2 worm cellular contexts compared by ENCODE assay signal in the genomic region with DNA sequence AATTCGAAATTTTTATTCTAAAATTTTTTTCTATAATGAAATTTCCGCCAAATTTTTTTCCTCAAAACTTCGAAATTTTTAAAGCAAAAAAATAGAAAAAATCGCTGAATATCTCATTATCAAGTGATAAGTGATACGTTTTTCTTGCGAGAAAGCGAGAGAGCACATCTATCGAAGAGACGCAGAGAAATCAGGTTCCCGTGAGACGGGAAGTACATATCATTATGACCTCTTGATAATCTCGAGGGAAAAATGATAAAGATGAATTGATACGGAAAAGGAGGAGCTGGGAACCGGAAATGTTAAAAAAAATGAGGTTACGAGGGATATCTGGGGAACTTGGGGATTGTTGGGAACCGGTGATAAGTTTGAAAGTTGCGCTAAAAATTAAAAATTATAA.
A peak's percentile ranks its signal among the peaks of the same experiment; 100 is the strongest.
TF ChIP-seq lines count a peak whose summit lies in the region.

No protein-coding gene starts in this region.

TF ChIP-seq in whole organism, L1 larva, 84 proteins besides CTCF, POLR2A, EP300 and RAD21 (continued from another document):
- TF ChIP-seq mep-1 (tag; optimal IDR thresholded peaks at IDR 0.05; lab: Kevin White, UChicago) (no peak), nhr-77 (tag; optimal IDR thresholded peaks at IDR 0.05; lab: Kevin White, UChicago) (no peak), ceh-90 (tag; optimal IDR thresholded peaks at IDR 0.05; lab: Kevin White, UChicago) (no peak), ceh-63 (GFP tag; optimal IDR thresholded peaks at IDR 0.05; lab: Kevin White, UChicago) (no peak), unc-62 (GFP tag; optimal IDR thresholded peaks at IDR 0.05; lab: Kevin White, UChicago) (no peak), fkh-8 (tag; optimal IDR thresholded peaks at IDR 0.05; lab: Kevin White, UChicago) (no peak), nhr-90 (tag; optimal IDR thresholded peaks at IDR 0.05; lab: Kevin White, UChicago; ENCODE audit: poor library complexity) (no peak)
TF ChIP-seq in whole organism, L1 larva: peak in this region for 3.

TF ChIP-seq in whole organism, L4 larva, 104 proteins besides CTCF, POLR2A, EP300 and RAD21 (continued from another document):
- TF ChIP-seq daf-16 (GFP tag; optimal IDR thresholded peaks at IDR 0.05; lab: Kevin White, UChicago) (no peak), daf-16 (tag; optimal IDR thresholded peaks at IDR 0.05; lab: Kevin White, UChicago) (no peak), cey-2 (tag; optimal IDR thresholded peaks at IDR 0.05; lab: Kevin White, UChicago; ENCODE audit: borderline replicate concordance, insufficient read depth) (no peak), egl-27 (tag; optimal IDR thresholded peaks at IDR 0.05; lab: Kevin White, UChicago) (no peak), nhr-28 (tag; optimal IDR thresholded peaks at IDR 0.05; lab: Kevin White, UChicago) (peak; percentile 3), R02D3.7 (tag; optimal IDR thresholded peaks at IDR 0.05; lab: Kevin White, UChicago) (no peak), dve-1 (tag; optimal IDR thresholded peaks at IDR 0.05; lab: Kevin White, UChicago; ENCODE audit: insufficient read depth) (no peak), duxl-1 (tag; optimal IDR thresholded peaks at IDR 0.05; lab: Kevin White, UChicago; ENCODE audit: poor library complexity) (no peak), lin-1 (GFP tag; IDR thresholded peaks at IDR 0.05; lab: Robert Waterston, UW) (peak; percentile 39; the same call in 1 of the 2 replicates), lin-13 (GFP tag; optimal IDR thresholded peaks at IDR 0.05; lab: Kevin White, UChicago) (no peak), php-3 (GFP tag; IDR thresholded peaks at IDR 0.05; lab: Robert Waterston, UW) (no peak), lin-39 (tag; optimal IDR thresholded peaks at IDR 0.05; lab: Kevin White, UChicago) (no peak), F44E2.7 (GFP tag; IDR thresholded peaks at IDR 0.05; lab: Robert Waterston, UW) (no peak), nhr-237 (tag; optimal IDR thresholded peaks at IDR 0.05; lab: Kevin White, UChicago) (no peak), arid-1 (GFP tag; conservative IDR thresholded peaks at IDR 0.05; lab: Robert Waterston, UW) (no peak), lsy-2 (tag; optimal IDR thresholded peaks at IDR 0.05; lab: Kevin White, UChicago) (no peak), daf-19 (GFP tag; conservative IDR thresholded peaks at IDR 0.05; lab: Robert Waterston, UW) (no peak), hlh-11 (tag; optimal IDR thresholded peaks at IDR 0.05; lab: Kevin White, UChicago) (peak; percentile 17), spr-1 (tag; optimal IDR thresholded peaks at IDR 0.05; lab: Kevin White, UChicago) (no peak), tag-97 (GFP tag; IDR thresholded peaks at IDR 0.05; lab: Robert Waterston, UW) (no peak), mdl-1 (tag; optimal IDR thresholded peaks at IDR 0.05; lab: Kevin White, UChicago) (no peak), ceh-44 (GFP tag; IDR thresholded peaks at IDR 0.05; lab: Robert Waterston, UW) (no peak)
